Worm (Caenorhabditis elegans) whole organism, L2 larva: ENCODE data around the gene nfya-1.

Source experiments
- C34F6.9 ChIP-seq: fragments of 150-350 bp; optimal IDR thresholded peaks from 2 replicates; lab custom pipeline; 2014; ENCODE audit warnings: missing biosample characterization, missing genetic modification characterization
- F13H6.1 ChIP-seq: sonication (generic microtip); optimal IDR thresholded peaks from 2 replicates; lab custom pipeline; 2016; ENCODE audit warnings: missing genetic modification characterization, missing compliant biosample characterization
- R02D3.7 ChIP-seq: fragments of 150-350 bp; optimal IDR thresholded peaks from 2 replicates; lab custom pipeline; 2014; ENCODE audit warnings: missing biosample characterization, missing genetic modification characterization
- Y55F3AM.14 ChIP-seq: fragments of 200-800 bp; sonication (Bioruptor generic); optimal IDR thresholded peaks from 2 replicates; lab custom pipeline; 2018; ENCODE audit warnings: mild to moderate bottlenecking, missing genetic modification characterization, missing compliant biosample characterization
- ZK546.5 ChIP-seq: sonication (generic microtip); optimal IDR thresholded peaks from 2 replicates; lab custom pipeline; 2017; ENCODE audit warnings: missing biosample characterization, missing genetic modification characterization
- alr-1 ChIP-seq: fragments of 150-350 bp; optimal IDR thresholded peaks from 2 replicates; lab custom pipeline; 2014; ENCODE audit warnings: missing biosample characterization, missing genetic modification characterization
- ama-1 ChIP-seq: fragments of 150-350 bp; optimal IDR thresholded peaks from 2 replicates; lab custom pipeline; 2018; ENCODE audit warnings: inconsistent platforms
- blmp-1 ChIP-seq: sonication (generic microtip); optimal IDR thresholded peaks from 2 replicates; lab custom pipeline; 2017; ENCODE audit warnings: missing genetic modification characterization, mild to moderate bottlenecking, missing compliant biosample characterization, antibody characterized with exemption, moderate library complexity; ENCODE audit not compliant: insufficient read depth
- ceh-16 ChIP-seq: fragments of 150-350 bp; optimal IDR thresholded peaks from 2 replicates; lab custom pipeline; 2014; ENCODE audit warnings: missing biosample characterization, missing genetic modification characterization
- ceh-82 ChIP-seq: fragments of 150-350 bp; optimal IDR thresholded peaks from 2 replicates; lab custom pipeline; 2014; ENCODE audit warnings: missing biosample characterization, missing genetic modification characterization
- dmd-4 ChIP-seq: sonication (generic microtip); optimal IDR thresholded peaks from 2 replicates; lab custom pipeline; 2017; ENCODE audit warnings: missing biosample characterization, missing genetic modification characterization
- egl-27 ChIP-seq: sonication (generic microtip); optimal IDR thresholded peaks from 3 replicates; lab custom pipeline; 2017; ENCODE audit warnings: missing biosample characterization, missing genetic modification reagents, missing genetic modification characterization
- elt-3 ChIP-seq: sonication (generic microtip); optimal IDR thresholded peaks from 2 replicates; lab custom pipeline; 2017; ENCODE audit warnings: missing biosample characterization, missing genetic modification characterization
- fos-1 ChIP-seq: fragments of 150-350 bp; optimal IDR thresholded peaks from 2 replicates; lab custom pipeline; 2014; ENCODE audit warnings: missing biosample characterization, missing genetic modification characterization
- gmeb-1 ChIP-seq: fragments of 150-350 bp; optimal IDR thresholded peaks from 2 replicates; lab custom pipeline; 2014; ENCODE audit warnings: missing biosample characterization, missing genetic modification characterization
- lin-13 ChIP-seq: fragments of 150-350 bp; optimal IDR thresholded peaks from 2 replicates; lab custom pipeline; 2014; ENCODE audit warnings: missing biosample characterization, missing genetic modification reagents, missing genetic modification characterization
- lin-39 ChIP-seq: fragments of 150-350 bp; optimal IDR thresholded peaks from 2 replicates; lab custom pipeline; 2014; ENCODE audit warnings: missing biosample characterization, missing genetic modification reagents, missing genetic modification characterization
- lsy-2 ChIP-seq, 2 experiments: fragments of 150-350 bp in 1 of 2; sonication (generic microtip) in 1 of 2; optimal IDR thresholded peaks; 2 replicates each; lab custom pipeline; 2014 to 2017; ENCODE audit warnings: missing biosample characterization in 2 of 2, missing genetic modification characterization in 2 of 2
- mab-5 ChIP-seq: fragments of 150-350 bp; optimal IDR thresholded peaks from 2 replicates; lab custom pipeline; 2014; ENCODE audit warnings: missing biosample characterization, missing genetic modification characterization
- mbf-1 ChIP-seq: sonication (generic microtip); optimal IDR thresholded peaks from 2 replicates; lab custom pipeline; 2017; ENCODE audit warnings: missing biosample characterization, missing genetic modification characterization
- mdl-1 ChIP-seq, 2 experiments: fragments of 150-350 bp in 1 of 2; sonication (generic microtip) in 1 of 2; optimal IDR thresholded peaks; 2 replicates each; lab custom pipeline; 2017; ENCODE audit warnings: missing biosample characterization in 2 of 2, missing genetic modification characterization in 2 of 2
- nhr-11 ChIP-seq: fragments of 150-350 bp; optimal IDR thresholded peaks from 2 replicates; lab custom pipeline; 2014; ENCODE audit warnings: missing biosample characterization, missing genetic modification characterization
- nhr-12 ChIP-seq: fragments of 150-350 bp; optimal IDR thresholded peaks from 2 replicates; lab custom pipeline; 2014; ENCODE audit warnings: missing biosample characterization, missing genetic modification characterization
- nhr-129 ChIP-seq: fragments of 150-350 bp; optimal IDR thresholded peaks from 2 replicates; lab custom pipeline; 2014; ENCODE audit warnings: missing biosample characterization, missing genetic modification characterization
- nhr-21 ChIP-seq: fragments of 150-350 bp; optimal IDR thresholded peaks from 2 replicates; lab custom pipeline; 2014; ENCODE audit warnings: missing biosample characterization, missing genetic modification characterization
- nhr-23 ChIP-seq: fragments of 150-350 bp; optimal IDR thresholded peaks from 2 replicates; lab custom pipeline; 2014; ENCODE audit warnings: missing biosample characterization, missing genetic modification reagents, missing genetic modification characterization
- nhr-237 ChIP-seq: fragments of 150-350 bp; optimal IDR thresholded peaks from 2 replicates; lab custom pipeline; 2014; ENCODE audit warnings: missing biosample characterization, missing genetic modification characterization
- nhr-25 ChIP-seq: fragments of 150-350 bp; sonication (generic microtip); optimal IDR thresholded peaks from 3 replicates; lab custom pipeline; 2014; ENCODE audit warnings: missing biosample characterization, missing genetic modification characterization
- nhr-6 ChIP-seq: fragments of 150-350 bp; optimal IDR thresholded peaks from 2 replicates; lab custom pipeline; 2014; ENCODE audit warnings: missing biosample characterization, missing genetic modification characterization
- nhr-77 ChIP-seq: fragments of 150-350 bp; optimal IDR thresholded peaks from 2 replicates; lab custom pipeline; 2014; ENCODE audit warnings: missing biosample characterization, missing genetic modification characterization
- peb-1 ChIP-seq: fragments of 150-350 bp; optimal IDR thresholded peaks from 2 replicates; lab custom pipeline; 2014; ENCODE audit warnings: missing biosample characterization, missing genetic modification characterization
- sem-4 ChIP-seq: fragments of 150-350 bp; optimal IDR thresholded peaks from 2 replicates; lab custom pipeline; 2014; ENCODE audit warnings: missing biosample characterization, missing genetic modification reagents, missing genetic modification characterization
- sma-3 ChIP-seq: sonication (generic microtip); optimal IDR thresholded peaks from 2 replicates; lab custom pipeline; 2016; ENCODE audit warnings: missing genetic modification reagents, missing genetic modification characterization, missing compliant biosample characterization
- sma-9 ChIP-seq, 2 experiments: fragments of 150-350 bp in 1 of 2; sonication (generic microtip) in 1 of 2; optimal IDR thresholded peaks; 2 replicates each; lab custom pipeline; 2014 to 2016; ENCODE audit warnings: missing genetic modification characterization in 2 of 2, mild to moderate bottlenecking in 1 of 2, missing biosample characterization in 1 of 2, missing compliant biosample characterization in 1 of 2, missing genetic modification reagents in 1 of 2, moderate library complexity in 1 of 2
- snpc-4 ChIP-seq: fragments of 150-350 bp; optimal IDR thresholded peaks from 2 replicates; lab custom pipeline; 2014; ENCODE audit warnings: missing biosample characterization, missing genetic modification characterization
- unc-39 ChIP-seq: fragments of 150-350 bp; optimal IDR thresholded peaks from 2 replicates; lab custom pipeline; 2014; ENCODE audit warnings: missing biosample characterization, missing genetic modification characterization
- unc-55 ChIP-seq: fragments of 150-350 bp; sonication (generic microtip); optimal IDR thresholded peaks from 3 replicates; lab custom pipeline; 2014; ENCODE audit warnings: missing biosample characterization, missing genetic modification reagents, missing genetic modification characterization
- unc-62 ChIP-seq: fragments of 150-350 bp; optimal IDR thresholded peaks from 2 replicates; lab custom pipeline; 2014; ENCODE audit warnings: missing biosample characterization, missing genetic modification reagents, missing genetic modification characterization
- zag-1 ChIP-seq: fragments of 150-350 bp; optimal IDR thresholded peaks from 2 replicates; lab custom pipeline; 2014; ENCODE audit warnings: missing biosample characterization, missing genetic modification characterization
- ztf-1 ChIP-seq: fragments of 200-800 bp; sonication (Bioruptor generic); conservative IDR thresholded peaks from 2 replicates; pipeline ENCODE4 v1.3.6; 2022; ENCODE audit warnings: missing genetic modification characterization, missing compliant biosample characterization
- ztf-11 ChIP-seq: sonication (generic microtip); optimal IDR thresholded peaks from 2 replicates; lab custom pipeline; 2017; ENCODE audit warnings: missing biosample characterization, missing genetic modification characterization
- ztf-4 ChIP-seq: fragments of 150-350 bp; optimal IDR thresholded peaks from 2 replicates; lab custom pipeline; 2014; ENCODE audit warnings: missing biosample characterization, missing genetic modification characterization

The nfya-1 gene

DNA sequence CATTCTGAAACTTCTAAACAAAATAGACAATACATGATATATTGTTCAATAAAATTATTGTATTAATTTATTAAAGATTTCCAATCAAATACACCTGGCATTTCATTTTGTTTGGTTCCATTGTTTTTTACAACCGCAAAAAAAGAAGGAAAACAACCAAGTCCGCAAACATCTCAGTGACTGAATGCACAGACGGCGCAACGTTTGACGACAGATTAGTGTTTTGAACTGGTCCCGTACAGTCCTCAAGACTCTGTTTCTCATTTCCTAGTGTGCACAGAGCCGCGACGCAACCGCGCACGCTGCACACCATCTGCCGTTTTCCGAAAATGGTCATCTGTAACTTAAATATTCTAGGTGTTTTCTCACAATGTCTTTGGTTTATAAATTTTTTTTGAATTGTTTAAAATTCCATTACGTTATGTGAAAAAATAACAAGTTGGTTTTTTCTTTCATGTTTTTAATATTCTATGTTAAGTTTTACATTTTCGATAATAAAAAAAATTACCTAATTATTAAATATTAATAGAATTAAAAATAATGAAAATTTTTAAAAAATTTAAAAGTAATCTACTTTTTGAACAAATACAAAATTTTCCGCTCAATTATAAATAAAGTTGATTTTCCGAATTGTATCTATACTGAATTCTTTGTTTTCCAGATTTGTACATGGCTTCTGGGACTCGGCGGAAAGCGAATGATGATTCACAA is 1.7 kb upstream of the nfya-1 start, which contains the start of gene lsd-1:
lsd-1 (plus strand) TSS at position 661 of the 711 bp plus-strand sequence.
- TF ChIP-seq sma-9 (GFP tag; optimal IDR thresholded peaks at IDR 0.05; lab: Kevin White, UChicago) = peak; percentile 47
- TF ChIP-seq sma-9 (tag; optimal IDR thresholded peaks at IDR 0.05; lab: Kevin White, UChicago) = no peak
- TF ChIP-seq Y55F3AM.14 (GFP tag; lab: Kevin White, UChicago) = no peak
- TF ChIP-seq lin-13 (GFP tag; lab: Kevin White, UChicago) = peak; percentile 2
- TF ChIP-seq sma-3 (GFP tag; lab: Kevin White, UChicago) = peak; percentile 4
- TF ChIP-seq C34F6.9 (tag; lab: Kevin White, UChicago) = peak; percentile 31
- peak; percentile 37 for TF ChIP-seq F13H6.1 (tag; lab: Kevin White, UChicago)
- no peak for TF ChIP-seq nhr-23 (tag; lab: Kevin White, UChicago)
- TF ChIP-seq sem-4 (tag; lab: Kevin White, UChicago) = peak; percentile 22
- no peak for TF ChIP-seq nhr-12 (tag; lab: Kevin White, UChicago)
- TF ChIP-seq R02D3.7 (tag; lab: Kevin White, UChicago) = no peak
- no peak for TF ChIP-seq ZK546.5
- no peak for TF ChIP-seq nhr-237 (tag; lab: Kevin White, UChicago)

DNA sequence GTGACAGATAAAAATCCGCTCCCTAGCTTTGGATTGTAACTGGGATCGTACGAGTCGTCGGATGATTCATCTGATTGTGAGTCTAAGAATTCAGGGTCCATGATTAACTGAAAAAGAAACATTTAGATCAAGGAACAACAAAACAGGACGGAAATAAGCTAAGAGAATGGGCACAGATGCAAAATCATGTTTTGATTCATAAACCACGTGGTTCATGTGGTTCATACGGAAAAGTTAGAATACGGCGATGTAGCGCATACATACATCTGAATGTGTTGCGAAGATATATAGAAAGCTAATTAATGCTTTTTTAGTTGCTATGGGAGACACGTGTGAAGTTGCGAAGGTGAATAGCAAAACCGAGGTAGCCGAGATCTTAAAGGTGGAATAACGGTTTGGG is 4.7 kb downstream of the nfya-1 start, which contains the start of gene F55G7.3:
F55G7.3 (minus strand) TSS at position 101 of the 400 bp plus-strand sequence.
- TF ChIP-seq sma-3 (GFP tag; lab: Kevin White, UChicago) = no peak

ce11 chrX:11938826-11939225 is 7.8 kb downstream of the nfya-1 start, which contains the start of gene F55G7.5:
F55G7.5 (minus strand) TSS chrX:11938926.
- no peak for TF ChIP-seq nhr-129 (tag; lab: Kevin White, UChicago)
- TF ChIP-seq dmd-4 = no peak

- peak; percentile 99 for TF ChIP-seq sma-3 (GFP tag; lab: Kevin White, UChicago)
- peak; percentile 75 for TF ChIP-seq mbf-1 (tag; lab: Kevin White, UChicago)
- TF ChIP-seq sma-9 (GFP tag; optimal IDR thresholded peaks at IDR 0.05; lab: Kevin White, UChicago) = peak; percentile 99
- TF ChIP-seq sma-9 (tag; optimal IDR thresholded peaks at IDR 0.05; lab: Kevin White, UChicago) = no peak
- peak; percentile 97 for TF ChIP-seq gmeb-1
- peak; percentile 99 for TF ChIP-seq nhr-6 (tag; lab: Kevin White, UChicago)
- TF ChIP-seq lsy-2 (tag; optimal IDR thresholded peaks at IDR 0.05; lab: Kevin White, UChicago) = peak; percentile 95 to 97
- peak; percentile 91 for TF ChIP-seq ztf-4 (tag; lab: Kevin White, UChicago)
- TF ChIP-seq peb-1 = no peak
- TF ChIP-seq snpc-4 (tag; lab: Kevin White, UChicago) = peak; percentile 91
- no peak for TF ChIP-seq nhr-23 (tag; lab: Kevin White, UChicago)
- peak; percentile 98 for TF ChIP-seq mab-5 (tag; lab: Kevin White, UChicago)
- TF ChIP-seq egl-27 = peak; percentile 99
- peak; percentile 98 for TF ChIP-seq F13H6.1 (tag; lab: Kevin White, UChicago)
- 0 out of 2 replicates have a peak, but pooled peaks have one; percentile 55 for TF ChIP-seq ztf-1 (GFP tag; lab: Robert Waterston, UW)
- peak; percentile 78 for TF ChIP-seq R02D3.7 (tag; lab: Kevin White, UChicago)
- TF ChIP-seq ama-1 (lab: Kevin White, UChicago) = peak; percentile 51
- no peak for TF ChIP-seq alr-1 (tag; lab: Kevin White, UChicago)
- TF ChIP-seq unc-39 (tag; lab: Kevin White, UChicago) = peak; percentile 89
- TF ChIP-seq Y55F3AM.14 (GFP tag; lab: Kevin White, UChicago) = peak; percentile 92
- TF ChIP-seq ceh-16 (tag; lab: Kevin White, UChicago) = peak; percentile 92
- TF ChIP-seq C34F6.9 (tag; lab: Kevin White, UChicago) = peak; percentile 98
- TF ChIP-seq ceh-82 (tag; lab: Kevin White, UChicago) = peak; percentile 96
- peak; percentile 93 for TF ChIP-seq unc-62
- peak; percentile 97 for TF ChIP-seq sem-4 (tag; lab: Kevin White, UChicago)
- TF ChIP-seq nhr-21 (tag; lab: Kevin White, UChicago) = peak; percentile 100
- TF ChIP-seq blmp-1 (tag; lab: Kevin White, UChicago) = peak; percentile 93
- TF ChIP-seq nhr-12 (tag; lab: Kevin White, UChicago) = peak; percentile 70
- TF ChIP-seq elt-3 (tag; lab: Kevin White, UChicago) = peak; percentile 77
- peak; percentile 98 for TF ChIP-seq nhr-77 (tag; lab: Kevin White, UChicago)
- TF ChIP-seq lin-39 = peak; percentile 93
- peak; percentile 98 for TF ChIP-seq nhr-25 (tag; lab: Kevin White, UChicago)
- peak; percentile 77 for TF ChIP-seq ztf-11
- peak; percentile 90 to 92 for TF ChIP-seq mdl-1 (tag; optimal IDR thresholded peaks at IDR 0.05; lab: Kevin White, UChicago)
- peak; percentile 96 for TF ChIP-seq nhr-237 (tag; lab: Kevin White, UChicago)
- TF ChIP-seq fos-1 (tag; lab: Kevin White, UChicago) = peak; percentile 98
- TF ChIP-seq zag-1 (tag; lab: Kevin White, UChicago) = peak; percentile 96
- TF ChIP-seq nhr-11 = peak; percentile 62
- TF ChIP-seq unc-55 (GFP tag; lab: Kevin White, UChicago) = peak; percentile 99
- peak; percentile 99 for TF ChIP-seq lin-13 (GFP tag; lab: Kevin White, UChicago)
- TF ChIP-seq ZK546.5 = peak; percentile 71
Observed at ce11 chrX:11937343-11937935, 9.2 kb downstream of the nfya-1 start.
